Worm (Caenorhabditis elegans): ENCODE data around the gene nmgp-1.

nmgp-1 gene

ce11 chrII:6290047-6290582 is 29.5 kb downstream of the nmgp-1 start, which contains the start of gene upb-1:
TSS of gene upb-1 (minus strand) at chrII:6290097.
- no peak for TF ChIP-seq nhr-77 (tag; optimal IDR thresholded peaks at IDR 0.05)
- no peak for TF ChIP-seq daf-12 (tag; optimal IDR thresholded peaks at IDR 0.05)
- TF ChIP-seq zip-2 (tag; optimal IDR thresholded peaks at IDR 0.05), result no peak
- peak; percentile 41 for TF ChIP-seq hlh-30 (tag; optimal IDR thresholded peaks at IDR 0.05; ENCODE audit: insufficient read depth)
- TF ChIP-seq hmg-1.1 (GFP tag; IDR thresholded peaks at IDR 0.05), result no peak
- TF ChIP-seq nhr-42 (GFP tag; IDR thresholded peaks at IDR 0.05), result no peak
- no peak for TF ChIP-seq ZK546.5 (tag; optimal IDR thresholded peaks at IDR 0.05)
- TF ChIP-seq egl-43 (GFP tag; IDR thresholded peaks at IDR 0.05), result no peak
- no peak for TF ChIP-seq php-3 (GFP tag; IDR thresholded peaks at IDR 0.05)
- TF ChIP-seq mxl-3 (GFP tag; optimal IDR thresholded peaks at IDR 0.05), result peak; percentile 36
- TF ChIP-seq D1046.2 (GFP tag; IDR thresholded peaks at IDR 0.05), result no peak
- TF ChIP-seq dpl-1 (GFP tag; optimal IDR thresholded peaks at IDR 0.05), result no peak
- no peak for TF ChIP-seq dve-1 (tag; optimal IDR thresholded peaks at IDR 0.05; ENCODE audit: insufficient read depth)
- TF ChIP-seq nhr-102 (tag; optimal IDR thresholded peaks at IDR 0.05), result no peak
- TF ChIP-seq aha-1 (tag), result peak; percentile 62
- TF ChIP-seq ZK337.2 (GFP tag; IDR thresholded peaks at IDR 0.05), result no peak
- no peak for TF ChIP-seq ceh-20 (GFP tag; IDR thresholded peaks at IDR 0.05)
- peak in 1 of 2 experiments; percentile 88 for TF ChIP-seq daf-16 (GFP tag; optimal IDR thresholded peaks at IDR 0.05)
- TF ChIP-seq daf-16 (tag; optimal IDR thresholded peaks at IDR 0.05), result no peak
- no peak for TF ChIP-seq daf-8 (GFP tag; IDR thresholded peaks at IDR 0.05)
- TF ChIP-seq aly-2 (tag; optimal IDR thresholded peaks at IDR 0.05), result no peak
- TF ChIP-seq snpc-4 (tag; optimal IDR thresholded peaks at IDR 0.05), result no peak
- TF ChIP-seq dmd-6 (GFP tag; IDR thresholded peaks at IDR 0.05), result peak; percentile 56; the same call in 1 of the 2 replicates
- peak; percentile 31 for TF ChIP-seq nhr-11 (tag; optimal IDR thresholded peaks at IDR 0.05)
- TF ChIP-seq mdl-1 (tag; optimal IDR thresholded peaks at IDR 0.05), result peak in 1 of 2 experiments; percentile 26
- TF ChIP-seq hlh-11 (tag; optimal IDR thresholded peaks at IDR 0.05), result peak; percentile 59
- peak; percentile 16 for TF ChIP-seq pqm-1 (tag; optimal IDR thresholded peaks at IDR 0.05)

ce11 chrII:6292527-6292926 is 31.9 kb downstream of the nmgp-1 start, which contains the start of gene nyn-3:
TSS of gene nyn-3 (minus strand) at chrII:6292627.
- TF ChIP-seq ces-1 (GFP tag; optimal IDR thresholded peaks at IDR 0.05), result no peak
- no peak for TF ChIP-seq nhr-6 (tag; optimal IDR thresholded peaks at IDR 0.05)
- TF ChIP-seq daf-16 (GFP tag; optimal IDR thresholded peaks at IDR 0.05), result no peak
- no peak for TF ChIP-seq daf-16 (tag; optimal IDR thresholded peaks at IDR 0.05)
- TF ChIP-seq T20F7.1 (GFP tag; optimal IDR thresholded peaks at IDR 0.05), result no peak
- TF ChIP-seq daf-19 (GFP tag; conservative IDR thresholded peaks at IDR 0.05), result no peak
- no peak for TF ChIP-seq ztf-7 (tag; optimal IDR thresholded peaks at IDR 0.05)
- no peak for TF ChIP-seq dmd-6 (GFP tag; IDR thresholded peaks at IDR 0.05)
- no peak for TF ChIP-seq mes-2 (tag; optimal IDR thresholded peaks at IDR 0.05; ENCODE audit: poor library complexity, severe bottlenecking)
- TF ChIP-seq R02D3.7 (tag; optimal IDR thresholded peaks at IDR 0.05), result no peak
- TF ChIP-seq sdz-12 (GFP tag; optimal IDR thresholded peaks at IDR 0.05), result no peak
- TF ChIP-seq egl-43 (GFP tag; IDR thresholded peaks at IDR 0.05), result no peak
- no peak for TF ChIP-seq nhr-42 (GFP tag; IDR thresholded peaks at IDR 0.05)
- no peak for TF ChIP-seq duxl-1 (tag; optimal IDR thresholded peaks at IDR 0.05; ENCODE audit: poor library complexity)
- TF ChIP-seq skn-1 (tag; optimal IDR thresholded peaks at IDR 0.05), result no peak
- TF ChIP-seq lin-39 (tag; optimal IDR thresholded peaks at IDR 0.05), result no peak
- no peak for TF ChIP-seq daf-12 (tag; optimal IDR thresholded peaks at IDR 0.05)
- TF ChIP-seq nhr-25 (tag; optimal IDR thresholded peaks at IDR 0.05; ENCODE audit: borderline replicate concordance, insufficient read depth), result no peak
- no peak for TF ChIP-seq mdt-29 (GFP tag; IDR thresholded peaks at IDR 0.05)
- no peak for TF ChIP-seq F44E2.7 (GFP tag; IDR thresholded peaks at IDR 0.05)

Data from whole organism, L4 larva.